Fruit fly (Drosophila melanogaster) whole organism, embryonic: ENCODE results near the gene CG6330.

ENCODE experiments used
- CG10147 ChIP-seq: fragments of 200-800 bp; sonication (Bioruptor generic); optimal IDR thresholded peaks from 2 replicates; lab custom pipeline; 2019; ENCODE audit warnings: missing biosample characterization, mild to moderate bottlenecking, missing genetic modification characterization, moderate library complexity
- CG10543 ChIP-seq: fragments of 200-800 bp; sonication (Bioruptor generic); optimal IDR thresholded peaks from 3 replicates; lab custom pipeline; 2017; ENCODE audit warnings: missing biosample characterization, mild to moderate bottlenecking, missing genetic modification characterization, moderate library complexity
- CG12155 ChIP-seq: fragments of 200-800 bp; sonication (Bioruptor generic); optimal IDR thresholded peaks from 3 replicates; lab custom pipeline; 2016; ENCODE audit warnings: missing biosample characterization, missing genetic modification characterization
- CG13424 ChIP-seq: fragments of 200-800 bp; sonication (Bioruptor generic); optimal IDR thresholded peaks from 2 replicates; lab custom pipeline; 2019; ENCODE audit warnings: missing biosample characterization, mild to moderate bottlenecking, missing genetic modification characterization, moderate library complexity
- CG14014 ChIP-seq: fragments of 200-800 bp; sonication (Bioruptor generic); IDR thresholded peaks from 2 replicates; pipeline ENCODE4 v1.3.6; 2022; ENCODE audit warnings: missing biosample characterization, missing genetic modification characterization
- CG14441 ChIP-seq: fragments of 200-800 bp; sonication (Bioruptor generic); IDR thresholded peaks from 2 replicates; pipeline ENCODE4 v1.3.6; 2022; ENCODE audit warnings: missing biosample characterization, missing genetic modification characterization
- CG14860 ChIP-seq: fragments of 200-800 bp; sonication (Bioruptor generic); IDR thresholded peaks from 3 replicates; pipeline ENCODE4 v1.3.6; 2022; ENCODE audit warnings: missing biosample characterization, missing genetic modification characterization; ENCODE audit not compliant: partially characterized antibody
- CG14965 ChIP-seq: fragments of 200-800 bp; sonication (Bioruptor generic); optimal IDR thresholded peaks from 2 replicates; lab custom pipeline; 2016; ENCODE audit warnings: missing biosample characterization, missing genetic modification characterization, borderline replicate concordance
- CG2120 ChIP-seq: fragments of 200-800 bp; sonication (Bioruptor generic); optimal IDR thresholded peaks from 3 replicates; lab custom pipeline; 2016; ENCODE audit warnings: missing biosample characterization, missing genetic modification characterization
- CG7372 ChIP-seq: fragments of 200-800 bp; sonication (Bioruptor generic); IDR thresholded peaks from 2 replicates; pipeline ENCODE4 v1.3.6; 2022; ENCODE audit warnings: missing biosample characterization, missing genetic modification characterization
- CG7839 ChIP-seq: fragments of 200-800 bp; sonication (Bioruptor generic); optimal IDR thresholded peaks from 3 replicates; lab custom pipeline; 2018; ENCODE audit warnings: missing biosample characterization, mild to moderate bottlenecking, missing genetic modification characterization, moderate library complexity
- CG9932 ChIP-seq: fragments of 200-800 bp; sonication (Bioruptor generic); IDR thresholded peaks from 2 replicates; pipeline ENCODE4 v1.3.6; 2022; ENCODE audit warnings: missing biosample characterization, missing genetic modification characterization
- Camta ChIP-seq: fragments of 200-800 bp; sonication (Bioruptor generic); optimal IDR thresholded peaks from 2 replicates; lab custom pipeline; 2016; ENCODE audit warnings: missing biosample characterization, missing genetic modification characterization
- Dip2 ChIP-seq: fragments of 200-800 bp; sonication (Bioruptor generic); IDR thresholded peaks from 2 replicates; pipeline ENCODE4 v1.3.6; 2022; ENCODE audit warnings: missing biosample characterization, missing genetic modification characterization
- E2f2 ChIP-seq: fragments of 200-800 bp; sonication (Bioruptor generic); IDR thresholded peaks from 2 replicates; pipeline ENCODE4 v1.3.6; 2022; ENCODE audit warnings: missing biosample characterization, missing genetic modification characterization
- HLH4C ChIP-seq: fragments of 200-800 bp; sonication (Bioruptor generic); IDR thresholded peaks from 3 replicates; pipeline ENCODE4 v1.3.6; 2022; ENCODE audit warnings: missing biosample characterization, missing genetic modification characterization; ENCODE audit not compliant: partially characterized antibody
- HLHmδ ChIP-seq: fragments of 200-800 bp; sonication (Bioruptor generic); optimal IDR thresholded peaks from 2 replicates; lab custom pipeline; 2018; ENCODE audit warnings: missing biosample characterization, mild to moderate bottlenecking, missing genetic modification characterization, moderate library complexity
- NFAT ChIP-seq: fragments of 200-800 bp; sonication (Bioruptor generic); IDR thresholded peaks from 2 replicates; pipeline ENCODE4 v1.3.6; 2022; ENCODE audit warnings: missing biosample characterization, missing genetic modification characterization
- Nf-YA ChIP-seq: fragments of 200-800 bp; sonication (Bioruptor generic); IDR thresholded peaks from 2 replicates; pipeline ENCODE4 v1.3.6; 2022; ENCODE audit warnings: missing biosample characterization, missing genetic modification characterization
- Pdp1 ChIP-seq, 2 experiments: fragments of 200-800 bp; sonication (Bioruptor generic); optimal IDR thresholded peaks; 3 replicates each; lab custom pipeline; 2016; ENCODE audit warnings: missing biosample characterization in 2 of 2, missing genetic modification characterization in 2 of 2, mild to moderate bottlenecking in 1 of 2, moderate library complexity in 1 of 2
- Poxn ChIP-seq: fragments of 200-800 bp; sonication (Bioruptor generic); IDR thresholded peaks from 2 replicates; pipeline ENCODE4 v1.3.6; 2022; ENCODE audit warnings: missing biosample characterization, missing genetic modification characterization
- Rfx ChIP-seq: fragments of 200-800 bp; sonication (Bioruptor generic); IDR thresholded peaks from 2 replicates; pipeline ENCODE4 v1.3.6; 2022; ENCODE audit warnings: missing biosample characterization, missing genetic modification characterization
- Xrp1 ChIP-seq: fragments of 200-800 bp; sonication (Bioruptor generic); IDR thresholded peaks from 2 replicates; pipeline ENCODE4 v1.3.6; 2022; ENCODE audit warnings: missing biosample characterization, missing genetic modification characterization
- abd-A ChIP-seq: fragments of 200-800 bp; sonication (Bioruptor generic); optimal IDR thresholded peaks from 3 replicates; lab custom pipeline; 2019; ENCODE audit warnings: missing biosample characterization, mild to moderate bottlenecking, missing genetic modification characterization, moderate library complexity
- cad ChIP-seq: fragments of >200 bp; optimal IDR thresholded peaks from 2 replicates; lab custom pipeline; 2017; ENCODE audit warnings: missing biosample characterization, missing genetic modification characterization
- cg ChIP-seq: fragments of 200-800 bp; sonication (Bioruptor generic); optimal IDR thresholded peaks from 3 replicates; lab custom pipeline; 2019; ENCODE audit warnings: missing biosample characterization, mild to moderate bottlenecking, missing genetic modification characterization, moderate library complexity
- croc ChIP-seq: fragments of 200-800 bp; sonication (Bioruptor generic); conservative IDR thresholded peaks from 3 replicates; pipeline ENCODE4 v1.3.6; 2022; ENCODE audit warnings: missing biosample characterization, missing genetic modification characterization
- cwo ChIP-seq: fragments of 200-800 bp; sonication (Bioruptor generic); optimal IDR thresholded peaks from 3 replicates; lab custom pipeline; 2017; ENCODE audit warnings: missing biosample characterization, missing genetic modification characterization, mild to moderate bottlenecking, moderate library complexity, missing genetic modification reagents
- kah ChIP-seq: fragments of 200-800 bp; sonication (Bioruptor generic); optimal IDR thresholded peaks from 2 replicates; lab custom pipeline; 2018; ENCODE audit warnings: missing biosample characterization, mild to moderate bottlenecking, missing genetic modification characterization
- pan ChIP-seq, 4 experiments: fragments of >200 bp in 3 of 4; fragments of 200-800 bp in 1 of 4; sonication (Bioruptor generic) in 1 of 4; optimal IDR thresholded peaks in 3 of 4; IDR thresholded peaks in 1 of 4; 2 replicates each; pipeline versions ENCODE4 v1.3.6 to Lab custom; 2017 to 2022; ENCODE audit warnings: missing biosample characterization in 2 of 4, missing genetic modification characterization in 2 of 4, mixed read lengths in 1 of 4
- phol ChIP-seq: fragments of 200-800 bp; sonication (Bioruptor generic); optimal IDR thresholded peaks from 3 replicates; lab custom pipeline; 2018; ENCODE audit warnings: missing biosample characterization, mild to moderate bottlenecking, missing genetic modification characterization, moderate library complexity
- prd ChIP-seq, 3 experiments: fragments of >200 bp in 2 of 3; fragments of 200-800 bp in 1 of 3; sonication (Bioruptor generic) in 1 of 3; optimal IDR thresholded peaks in 2 of 3; IDR thresholded peaks in 1 of 3; 2 replicates in 2 of 3; 3 replicates in 1 of 3; pipeline versions ENCODE4 v1.3.6 to Lab custom; 2017 to 2022; ENCODE audit warnings: missing biosample characterization in 1 of 3, missing genetic modification characterization in 1 of 3
- row ChIP-seq: fragments of 200-800 bp; sonication (Bioruptor generic); IDR thresholded peaks from 3 replicates; pipeline ENCODE4 v1.3.6; 2022; ENCODE audit warnings: missing biosample characterization, missing genetic modification characterization
- run ChIP-seq: fragments of 200-800 bp; sonication (Bioruptor generic); optimal IDR thresholded peaks from 3 replicates; lab custom pipeline; 2018; ENCODE audit warnings: missing biosample characterization, mild to moderate bottlenecking, missing genetic modification characterization
- seq ChIP-seq: fragments of 200-800 bp; sonication (Bioruptor generic); IDR thresholded peaks from 2 replicates; pipeline ENCODE4 v1.3.6; 2022; ENCODE audit warnings: missing biosample characterization, missing genetic modification characterization
- sqz ChIP-seq: fragments of 200-800 bp; sonication (Bioruptor generic); optimal IDR thresholded peaks from 3 replicates; lab custom pipeline; 2018; ENCODE audit warnings: missing biosample characterization, mild to moderate bottlenecking, missing genetic modification characterization
- tna ChIP-seq: fragments of 200-800 bp; sonication (Bioruptor generic); IDR thresholded peaks from 2 replicates; pipeline ENCODE4 v1.3.6; 2022; ENCODE audit warnings: missing biosample characterization, missing genetic modification characterization; ENCODE audit not compliant: partially characterized antibody
- vvl ChIP-seq: fragments of 200-800 bp; sonication (Bioruptor generic); IDR thresholded peaks from 2 replicates; pipeline ENCODE4 v1.3.6; 2022; ENCODE audit warnings: missing biosample characterization, missing genetic modification characterization

CG6330 gene

DNA sequence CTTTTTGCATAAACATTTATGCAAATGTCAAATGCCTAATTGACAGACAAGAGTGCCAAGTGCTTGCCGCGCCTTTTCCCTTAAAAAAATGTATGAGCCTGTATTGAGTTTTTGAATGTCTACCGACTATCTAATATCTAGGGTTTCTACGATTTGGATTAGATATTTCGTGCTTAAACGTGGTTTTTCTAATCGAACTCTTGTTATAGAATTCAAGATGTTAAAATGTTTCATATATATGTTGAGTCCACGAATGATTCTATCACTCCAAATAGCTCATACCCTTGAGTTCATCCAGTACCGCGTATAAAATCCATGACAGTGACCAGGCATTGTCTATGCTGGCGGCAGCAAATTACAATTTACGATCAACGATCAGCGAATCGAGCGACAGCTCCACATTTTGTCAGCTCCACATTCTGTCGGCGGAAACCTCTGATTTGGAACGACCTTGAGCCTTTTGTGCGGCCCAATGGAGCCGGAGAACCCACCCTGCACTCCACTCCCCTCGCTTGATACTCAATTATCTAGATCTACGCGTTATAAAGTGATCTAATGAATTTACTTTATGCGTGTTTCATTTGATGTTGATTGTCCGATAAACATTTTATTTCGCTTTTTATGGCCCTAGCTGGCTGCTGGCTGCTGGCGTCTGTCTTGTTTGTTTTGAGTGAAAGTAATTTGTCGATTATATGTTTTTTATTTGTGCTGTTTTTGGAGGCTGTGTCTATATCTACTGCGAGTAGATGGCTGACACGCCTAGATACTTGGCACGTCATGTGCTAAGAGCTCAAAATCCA, 51.4 kb downstream of the CG6330 start (continued):
- TF ChIP-seq cg (no peak), seq (no peak), CG2120 (GFP tag; lab: Kevin White, UChicago) (peak; percentile 57), CG10147 (GFP tag; lab: Kevin White, UChicago) (no peak), CG7839 (tag; lab: Kevin White, UChicago) (peak; percentile 15), CG10543 (peak; percentile 2), CG9932 (GFP tag; lab: Robert Waterston, UW) (peak; percentile 44; the same call in 1 of the 2 replicates), Pdp1 (GFP tag; optimal IDR thresholded peaks at IDR 0.05; lab: Kevin White, UChicago) (no peak), run (tag; lab: Kevin White, UChicago) (no peak), NFAT (GFP tag; lab: Robert Waterston, UW) (peak; percentile 43; the same call in 1 of the 2 replicates), abd-A (tag; lab: Kevin White, UChicago) (peak; percentile 41), CG14860 (0 out of 3 replicates have a peak, but pooled peaks have one; percentile 10), prd (optimal IDR thresholded peaks at IDR 0.05; lab: Kevin White, UChicago) (no peak), prd (GFP tag; IDR thresholded peaks at IDR 0.05; lab: Robert Waterston, UW) (peak; percentile 29; the same call in 1 of the 3 replicates), Dip2 (GFP tag; lab: Robert Waterston, UW) (no peak), HLH4C (GFP tag; lab: Robert Waterston, UW) (peak; percentile 46; the same call in 1 of the 3 replicates), CG13424 (tag; lab: Kevin White, UChicago) (no peak), Rfx (GFP tag; lab: Robert Waterston, UW) (peak; percentile 64), pan (optimal IDR thresholded peaks at IDR 0.05; lab: Kevin White, UChicago) (no peak), pan (GFP tag; optimal IDR thresholded peaks at IDR 0.05 in 1 of 2, IDR thresholded peaks at IDR 0.05 in 1 of 2) (peak in 1 of 2 experiments; percentile 47), Nf-YA (GFP tag; lab: Robert Waterston, UW) (no peak), vvl (GFP tag; lab: Robert Waterston, UW) (peak; percentile 35), CG14441 (GFP tag; lab: Robert Waterston, UW) (peak; percentile 9; the same call in 1 of the 2 replicates), E2f2 (GFP tag; lab: Robert Waterston, UW) (0 out of 2 replicates have a peak, but pooled peaks have one; percentile 6), CG14014 (GFP tag; lab: Robert Waterston, UW) (0 out of 2 replicates have a peak, but pooled peaks have one; percentile 17), row (GFP tag; lab: Robert Waterston, UW) (peak; percentile 58)

- TF ChIP-seq Camta (GFP tag; lab: Kevin White, UChicago) (no peak), Xrp1 (GFP tag; lab: Robert Waterston, UW) (no peak), CG14965 (GFP tag; lab: Kevin White, UChicago) (no peak), CG7372 (GFP tag; lab: Robert Waterston, UW) (no peak), HLHmδ (GFP tag; lab: Kevin White, UChicago) (no peak), kah (GFP tag; lab: Kevin White, UChicago) (no peak), Poxn (no peak), tna (GFP tag; lab: Robert Waterston, UW) (no peak), cad (GFP tag; lab: Kevin White, UChicago) (no peak), sqz (no peak), cwo (GFP tag; lab: Kevin White, UChicago) (no peak), croc (GFP tag; lab: Robert Waterston, UW) (no peak), phol (no peak), CG12155 (GFP tag; lab: Kevin White, UChicago) (no peak)
Observed at dm6 chr3R:26906034-26906433, 52.3 kb downstream of the CG6330 start.
